Worm (Caenorhabditis elegans) whole organism, L4 larva: ENCODE data around the gene gkow-1.
A peak's percentile ranks its signal among the peaks of the same experiment; 100 is the strongest.

Experiments used
- F37D6.2 ChIP-seq: sonication (generic microtip); optimal IDR thresholded peaks from 2 replicates; lab custom pipeline; 2016; ENCODE audit warnings: mild to moderate bottlenecking, missing genetic modification characterization, missing compliant biosample characterization
- F44E2.7 ChIP-seq: fragments of 200-800 bp; sonication (Bioruptor generic); IDR thresholded peaks from 2 replicates; pipeline ENCODE4 v2.1.2; 2022; ENCODE audit warnings: missing genetic modification characterization, missing compliant biosample characterization
- T26A8.4 ChIP-seq: fragments of 200-800 bp; sonication (Bioruptor generic); IDR thresholded peaks from 2 replicates; pipeline ENCODE4 v1.3.6; 2022; ENCODE audit warnings: missing genetic modification characterization, missing compliant biosample characterization
- Y5F2A.4 ChIP-seq: fragments of 200-800 bp; sonication (Bioruptor generic); optimal IDR thresholded peaks from 2 replicates; lab custom pipeline; 2018; ENCODE audit warnings: mild to moderate bottlenecking, missing genetic modification characterization, missing compliant biosample characterization
- ZK546.5 ChIP-seq, 2 experiments: sonication (generic microtip); optimal IDR thresholded peaks; 2 replicates each; lab custom pipeline; 2017; ENCODE audit warnings: missing biosample characterization in 2 of 2, missing genetic modification characterization in 2 of 2
- aly-2 ChIP-seq: sonication (generic microtip); optimal IDR thresholded peaks from 2 replicates; lab custom pipeline; 2018; ENCODE audit warnings: missing biosample characterization, missing genetic modification characterization
- ama-1 ChIP-seq: fragments of 150-350 bp; optimal IDR thresholded peaks from 2 replicates; lab custom pipeline; 2014; ENCODE audit warnings: inconsistent platforms, mixed read lengths
- ceh-62 ChIP-seq: sonication (generic microtip); optimal IDR thresholded peaks from 2 replicates; lab custom pipeline; 2017; ENCODE audit warnings: missing biosample characterization, missing genetic modification characterization
- ctbp-1 ChIP-seq: fragments of 200-800 bp; sonication (Bioruptor generic); IDR thresholded peaks from 2 replicates; pipeline ENCODE4 v1.3.6; 2022; ENCODE audit warnings: missing genetic modification reagents, missing genetic modification characterization, missing compliant biosample characterization
- daf-12 ChIP-seq: fragments of 150-350 bp; optimal IDR thresholded peaks from 2 replicates; lab custom pipeline; 2014; ENCODE audit warnings: missing biosample characterization, missing genetic modification reagents, missing genetic modification characterization
- daf-16 ChIP-seq, 3 experiments: sonication (generic microtip); optimal IDR thresholded peaks; 2 replicates each; lab custom pipeline; 2016 to 2017; ENCODE audit warnings: missing genetic modification characterization in 3 of 3, missing genetic modification reagents in 3 of 3, mild to moderate bottlenecking in 2 of 3, missing compliant biosample characterization in 2 of 3, missing biosample characterization in 1 of 3, moderate library complexity in 1 of 3
- daf-8 ChIP-seq: fragments of 200-800 bp; sonication (Bioruptor generic); IDR thresholded peaks from 2 replicates; pipeline ENCODE4 v1.3.6; 2022; ENCODE audit warnings: missing genetic modification characterization, missing compliant biosample characterization
- dmd-6 ChIP-seq: fragments of 200-800 bp; sonication (Bioruptor generic); IDR thresholded peaks from 2 replicates; pipeline ENCODE4 v1.3.6; 2022; ENCODE audit warnings: missing genetic modification reagents, missing genetic modification characterization, missing compliant biosample characterization
- dmd-8 ChIP-seq: fragments of 200-800 bp; sonication (Bioruptor generic); IDR thresholded peaks from 2 replicates; pipeline ENCODE4 v1.3.6; 2022; ENCODE audit warnings: missing genetic modification characterization, missing compliant biosample characterization
- dpl-1 ChIP-seq: fragments of 150-350 bp; optimal IDR thresholded peaks from 2 replicates; lab custom pipeline; 2014; ENCODE audit warnings: missing biosample characterization, missing genetic modification reagents, missing genetic modification characterization
- dve-1 ChIP-seq: sonication (generic microtip); optimal IDR thresholded peaks from 2 replicates; lab custom pipeline; 2017; ENCODE audit warnings: antibody characterized with exemption, mild to moderate bottlenecking, missing genetic modification characterization, missing compliant biosample characterization; ENCODE audit not compliant: insufficient read depth
- egl-43 ChIP-seq: fragments of 200-800 bp; sonication (Bioruptor generic); IDR thresholded peaks from 2 replicates; pipeline ENCODE4 v1.3.6; 2022; ENCODE audit warnings: missing genetic modification reagents, missing genetic modification characterization, missing compliant biosample characterization
- fkh-10 ChIP-seq: fragments of 150-350 bp; optimal IDR thresholded peaks from 2 replicates; lab custom pipeline; 2014; ENCODE audit warnings: missing biosample characterization, missing genetic modification reagents, missing genetic modification characterization
- gei-8 ChIP-seq: fragments of 200-800 bp; sonication (Bioruptor generic); optimal IDR thresholded peaks from 2 replicates; lab custom pipeline; 2018; ENCODE audit warnings: mild to moderate bottlenecking, missing genetic modification characterization, missing compliant biosample characterization
- hif-1 ChIP-seq, 2 experiments: sonication (generic microtip); optimal IDR thresholded peaks; 2 replicates each; lab custom pipeline; 2016 to 2017; ENCODE audit warnings: missing compliant biosample characterization in 2 of 2, missing genetic modification characterization in 2 of 2, missing genetic modification reagents in 2 of 2, missing genotype in 2 of 2, mild to moderate bottlenecking in 1 of 2
- jun-1 ChIP-seq: fragments of 150-350 bp; optimal IDR thresholded peaks from 2 replicates; lab custom pipeline; 2014; ENCODE audit warnings: missing biosample characterization, missing genetic modification reagents, missing genetic modification characterization
- lin-13 ChIP-seq: fragments of 150-350 bp; optimal IDR thresholded peaks from 2 replicates; lab custom pipeline; 2014; ENCODE audit warnings: missing biosample characterization, missing genetic modification reagents, missing genetic modification characterization
- lin-15B ChIP-seq: fragments of 150-350 bp; sonication (generic microtip); optimal IDR thresholded peaks from 3 replicates; lab custom pipeline; 2014; ENCODE audit warnings: missing biosample characterization, missing genetic modification characterization
- lir-3 ChIP-seq: sonication (generic microtip); optimal IDR thresholded peaks from 2 replicates; lab custom pipeline; 2016; ENCODE audit warnings: mild to moderate bottlenecking, missing genetic modification characterization, missing compliant biosample characterization
- lsy-2 ChIP-seq, 2 experiments: fragments of 150-350 bp in 1 of 2; sonication (generic microtip) in 1 of 2; optimal IDR thresholded peaks; 2 replicates each; lab custom pipeline; 2014 to 2017; ENCODE audit warnings: missing biosample characterization in 2 of 2, missing genetic modification characterization in 2 of 2
- madf-9 ChIP-seq: fragments of 200-800 bp; sonication (Bioruptor generic); conservative IDR thresholded peaks from 2 replicates; pipeline ENCODE4 v1.3.6; 2022; ENCODE audit warnings: missing genetic modification reagents, missing genetic modification characterization, missing compliant biosample characterization
- mdl-1 ChIP-seq, 2 experiments: fragments of 150-350 bp in 1 of 2; sonication (generic microtip) in 1 of 2; optimal IDR thresholded peaks; 2 replicates each; lab custom pipeline; 2014 to 2017; ENCODE audit warnings: missing biosample characterization in 2 of 2, missing genetic modification characterization in 2 of 2
- mep-1 ChIP-seq: fragments of 150-350 bp; sonication (generic microtip); optimal IDR thresholded peaks from 3 replicates; lab custom pipeline; 2014; ENCODE audit warnings: missing biosample characterization, missing genetic modification characterization
- mes-2 ChIP-seq: sonication (generic microtip); optimal IDR thresholded peaks from 2 replicates; lab custom pipeline; 2016; ENCODE audit warnings: missing genotype, mild to moderate bottlenecking, missing genetic modification characterization, missing compliant biosample characterization; ENCODE audit not compliant: poor library complexity, severe bottlenecking
- nhr-10 ChIP-seq: fragments of 150-350 bp; optimal IDR thresholded peaks from 2 replicates; lab custom pipeline; 2014; ENCODE audit warnings: missing biosample characterization, missing genetic modification characterization
- nhr-102 ChIP-seq: sonication (generic microtip); optimal IDR thresholded peaks from 2 replicates; lab custom pipeline; 2016; ENCODE audit warnings: mild to moderate bottlenecking, missing genetic modification characterization, moderate library complexity, missing compliant biosample characterization
- nhr-11 ChIP-seq: fragments of 150-350 bp; optimal IDR thresholded peaks from 2 replicates; lab custom pipeline; 2014; ENCODE audit warnings: missing biosample characterization, missing genetic modification characterization
- nhr-25 ChIP-seq: sonication (generic microtip); optimal IDR thresholded peaks from 2 replicates; lab custom pipeline; 2017; ENCODE audit warnings: missing genetic modification characterization, mild to moderate bottlenecking, missing compliant biosample characterization, antibody characterized with exemption, moderate library complexity, borderline replicate concordance; ENCODE audit not compliant: insufficient read depth
- nhr-48 ChIP-seq: sonication (generic microtip); optimal IDR thresholded peaks from 2 replicates; lab custom pipeline; 2016; ENCODE audit warnings: mild to moderate bottlenecking, missing genetic modification characterization, missing compliant biosample characterization
- nhr-6 ChIP-seq: fragments of 150-350 bp; optimal IDR thresholded peaks from 2 replicates; lab custom pipeline; 2014; ENCODE audit warnings: missing biosample characterization, missing genetic modification characterization
- nhr-77 ChIP-seq: fragments of 150-350 bp; optimal IDR thresholded peaks from 2 replicates; lab custom pipeline; 2014; ENCODE audit warnings: missing biosample characterization, missing genetic modification characterization
- pha-4 ChIP-seq, 2 experiments: fragments of 150-350 bp in 1 of 2; fragments of 200-800 bp in 1 of 2; sonication (Bioruptor generic) in 1 of 2; IDR thresholded peaks in 1 of 2; optimal IDR thresholded peaks in 1 of 2; 2 replicates each; pipeline versions ENCODE4 v1.3.6 to Lab custom; 2014 to 2022; ENCODE audit warnings: missing genetic modification characterization in 2 of 2, missing genetic modification reagents in 2 of 2, missing biosample characterization in 1 of 2, missing compliant biosample characterization in 1 of 2
- set-16 ChIP-seq: fragments of 200-800 bp; sonication (Bioruptor generic); IDR thresholded peaks from 2 replicates; pipeline ENCODE4 v1.3.6; 2022; ENCODE audit warnings: missing genetic modification reagents, missing genetic modification characterization, missing compliant biosample characterization
- skn-1 ChIP-seq: fragments of 150-350 bp; optimal IDR thresholded peaks from 2 replicates; lab custom pipeline; 2014; ENCODE audit warnings: missing biosample characterization, missing genetic modification characterization
- snpc-4 ChIP-seq: fragments of 150-350 bp; optimal IDR thresholded peaks from 2 replicates; lab custom pipeline; 2014; ENCODE audit warnings: missing biosample characterization, missing genetic modification characterization
- unc-130 ChIP-seq: sonication (generic microtip); optimal IDR thresholded peaks from 2 replicates; lab custom pipeline; 2016; ENCODE audit warnings: missing genetic modification reagents, missing genetic modification characterization, missing compliant biosample characterization
- unc-62 ChIP-seq, 3 experiments: fragments of 150-350 bp in 1 of 3; sonication (generic microtip); optimal IDR thresholded peaks in 2 of 3; peaks in 1 of 3; 1 replicate in 1 of 3; 2 replicates in 2 of 3; lab custom pipeline; 2014 to 2017; ENCODE audit warnings: missing biosample characterization in 3 of 3, missing genetic modification characterization in 3 of 3, missing genetic modification reagents in 3 of 3, missing genotype in 1 of 3
- zfp-3 ChIP-seq: fragments of 200-800 bp; sonication (Bioruptor generic); conservative IDR thresholded peaks from 2 replicates; pipeline ENCODE4 v1.3.6; 2022; ENCODE audit warnings: missing genetic modification reagents, missing genetic modification characterization, missing compliant biosample characterization
- zip-2 ChIP-seq: fragments of 150-350 bp; optimal IDR thresholded peaks from 2 replicates; lab custom pipeline; 2014; ENCODE audit warnings: missing biosample characterization, missing genetic modification characterization
- ztf-7 ChIP-seq: fragments of 150-350 bp; optimal IDR thresholded peaks from 2 replicates; lab custom pipeline; 2014; ENCODE audit warnings: missing biosample characterization, missing genetic modification characterization

gkow-1 gene

ce11 chrIV:10373772-10374288, 15.9 kb downstream of the gkow-1 start, which contains the start of gene mpz-5 (continued):
- TF ChIP-seq nhr-25 (tag; lab: Kevin White, UChicago) (peak; percentile 16), unc-130 (GFP tag; lab: Kevin White, UChicago) (peak; percentile 21), madf-9 (GFP tag; lab: Robert Waterston, UW) (0 out of 2 replicates have a peak, but pooled peaks have one; percentile 8), ztf-7 (tag; lab: Kevin White, UChicago) (peak; percentile 54), dmd-8 (no peak), hif-1 (tag; optimal IDR thresholded peaks at IDR 0.05; lab: Kevin White, UChicago) (peak in 1 of 2 experiments; percentile 37), F37D6.2 (peak; percentile 30), nhr-48 (tag; lab: Kevin White, UChicago) (peak; percentile 7), ZK546.5 (tag; optimal IDR thresholded peaks at IDR 0.05; lab: Kevin White, UChicago) (no peak), T26A8.4 (GFP tag; lab: Robert Waterston, UW) (peak; percentile 40; the same call in 1 of the 2 replicates), lsy-2 (tag; optimal IDR thresholded peaks at IDR 0.05; lab: Kevin White, UChicago) (peak in 1 of 2 experiments; percentile 89), lin-13 (no peak), F44E2.7 (GFP tag; lab: Robert Waterston, UW) (no peak), dmd-6 (GFP tag; lab: Robert Waterston, UW) (peak; percentile 59), fkh-10 (peak; percentile 30), daf-16 (GFP tag; optimal IDR thresholded peaks at IDR 0.05; lab: Kevin White, UChicago) (peak in 1 of 2 experiments; percentile 19), daf-16 (tag; optimal IDR thresholded peaks at IDR 0.05; lab: Kevin White, UChicago) (peak; percentile 36), nhr-6 (tag; lab: Kevin White, UChicago) (peak; percentile 17), pha-4 (GFP tag; IDR thresholded peaks at IDR 0.05; lab: Robert Waterston, UW) (no peak), pha-4 (tag; optimal IDR thresholded peaks at IDR 0.05; lab: Kevin White, UChicago) (peak; percentile 53), mes-2 (tag; lab: Kevin White, UChicago) (peak; percentile 69), set-16 (GFP tag; lab: Robert Waterston, UW) (no peak), dpl-1 (peak; percentile 71)

ce11 chrIV:10374601-10375000, 16.7 kb downstream of the gkow-1 start, which contains the start of gene mask-1:
mask-1 (plus strand) TSS chrIV:10374901.
- TF ChIP-seq unc-62 (GFP tag; optimal IDR thresholded peaks at IDR 0.05 in 1 of 2; lab: Kevin White, UChicago) (no peak), unc-62 (tag; optimal IDR thresholded peaks at IDR 0.05; lab: Kevin White, UChicago) (no peak), snpc-4 (tag; lab: Kevin White, UChicago) (no peak), fkh-10 (no peak), gei-8 (GFP tag; lab: Kevin White, UChicago) (no peak), ZK546.5 (tag; optimal IDR thresholded peaks at IDR 0.05; lab: Kevin White, UChicago) (no peak), zip-2 (tag; lab: Kevin White, UChicago) (no peak), nhr-102 (tag; lab: Kevin White, UChicago) (no peak), lin-13 (no peak), nhr-77 (tag; lab: Kevin White, UChicago) (no peak), nhr-48 (tag; lab: Kevin White, UChicago) (no peak), daf-12 (tag; lab: Kevin White, UChicago) (no peak)

- TF ChIP-seq ceh-62 = no peak
- no peak for TF ChIP-seq jun-1
- TF ChIP-seq lir-3 = no peak
- peak in 1 of 2 experiments; percentile 29 for TF ChIP-seq daf-16 (GFP tag; optimal IDR thresholded peaks at IDR 0.05; lab: Kevin White, UChicago)
- peak; percentile 44 for TF ChIP-seq daf-16 (tag; optimal IDR thresholded peaks at IDR 0.05; lab: Kevin White, UChicago)
- no peak for TF ChIP-seq zfp-3 (GFP tag; lab: Robert Waterston, UW)
- peak; percentile 51 for TF ChIP-seq dpl-1
- peak; percentile 57 to 89 for TF ChIP-seq mdl-1 (tag; optimal IDR thresholded peaks at IDR 0.05; lab: Kevin White, UChicago)
- TF ChIP-seq daf-8 (GFP tag; lab: Robert Waterston, UW) = no peak
- TF ChIP-seq aly-2 = no peak
- peak; percentile 16 for TF ChIP-seq nhr-11 (tag; lab: Kevin White, UChicago)
- peak; percentile 24 for TF ChIP-seq unc-130 (GFP tag; lab: Kevin White, UChicago)
- TF ChIP-seq snpc-4 (tag; lab: Kevin White, UChicago) = no peak
- peak; percentile 48; the same call in 1 of the 2 replicates for TF ChIP-seq egl-43 (GFP tag; lab: Robert Waterston, UW)
- TF ChIP-seq mep-1 (tag; lab: Kevin White, UChicago) = peak; percentile 51
- TF ChIP-seq ama-1 (lab: Kevin White, UChicago) = peak; percentile 61
- TF ChIP-seq ctbp-1 (GFP tag; lab: Robert Waterston, UW) = peak; percentile 66; the same call in 1 of the 2 replicates
- no peak for TF ChIP-seq nhr-10 (tag; lab: Kevin White, UChicago)
- no peak for TF ChIP-seq lin-15B
- no peak for TF ChIP-seq Y5F2A.4
- TF ChIP-seq dve-1 = peak; percentile 67
- TF ChIP-seq skn-1 (tag; lab: Kevin White, UChicago) = no peak
Observed at ce11 chrIV:10380626-10381025, 22.7 kb downstream of the gkow-1 start.
